Fruit fly (Drosophila melanogaster): ENCODE data around the gene CG42526.

The CG42526 gene

dm6 chr3L:9476829-9477228 lies 41.6 kb upstream of the CG42526 start, which contains the start of the genes Uch-L5 and Jarid2 (continued):
- no peak for TF ChIP-seq CG8290 (GFP tag; optimal IDR thresholded peaks at IDR 0.05)
- no peak for TF ChIP-seq CG8290 (tag; optimal IDR thresholded peaks at IDR 0.05)
- no peak for TF ChIP-seq CG5180 (GFP tag; optimal IDR thresholded peaks at IDR 0.05)
- 0 out of 2 replicates have a peak, but pooled peaks have one; percentile 41 for TF ChIP-seq chm (GFP tag; IDR thresholded peaks at IDR 0.05)
- TF ChIP-seq CG15269 (tag; optimal IDR thresholded peaks at IDR 0.05), result no peak
- TF ChIP-seq E2f2 (GFP tag; IDR thresholded peaks at IDR 0.05), result peak; percentile 60
- TF ChIP-seq da (GFP tag; optimal IDR thresholded peaks at IDR 0.05), result peak; percentile 37
- TF ChIP-seq Hr51 (GFP tag; optimal IDR thresholded peaks at IDR 0.05), result peak in 1 of 2 experiments; percentile 30
- TF ChIP-seq CG10321 (GFP tag; IDR thresholded peaks at IDR 0.05), result no peak
- TF ChIP-seq stc (GFP tag; IDR thresholded peaks at IDR 0.05), result no peak
- TF ChIP-seq CG13424 (tag; optimal IDR thresholded peaks at IDR 0.05), result peak; percentile 36
- TF ChIP-seq dpn (GFP tag; optimal IDR thresholded peaks at IDR 0.05), result peak; percentile 33 to 57
- TF ChIP-seq CG3065 (GFP tag; optimal IDR thresholded peaks at IDR 0.05), result no peak
- no peak for TF ChIP-seq CG14860 (GFP tag; IDR thresholded peaks at IDR 0.05; ENCODE audit: partially characterized antibody)
- TF ChIP-seq CG33213 (GFP tag; optimal IDR thresholded peaks at IDR 0.05), result no peak
- TF ChIP-seq wek (GFP tag; optimal IDR thresholded peaks at IDR 0.05), result peak; percentile 49
- TF ChIP-seq slbo (GFP tag; IDR thresholded peaks at IDR 0.05), result peak; percentile 68
- TF ChIP-seq CG13624 (GFP tag; optimal IDR thresholded peaks at IDR 0.05), result peak; percentile 65
- TF ChIP-seq onecut (GFP tag; IDR thresholded peaks at IDR 0.05), result peak; percentile 31
- no peak for TF ChIP-seq h (optimal IDR thresholded peaks at IDR 0.05)
- peak; percentile 62 for TF ChIP-seq Sry-δ (GFP tag; optimal IDR thresholded peaks at IDR 0.05)
- peak; percentile 75 for TF ChIP-seq CG17186 (GFP tag; optimal IDR thresholded peaks at IDR 0.05)
- TF ChIP-seq CG2875 (GFP tag; optimal IDR thresholded peaks at IDR 0.05), result peak; percentile 2
- peak; percentile 60 for TF ChIP-seq Adf1 (GFP tag; IDR thresholded peaks at IDR 0.05)
- TF ChIP-seq CG7357 (GFP tag; IDR thresholded peaks at IDR 0.05), result no peak
- TF ChIP-seq tup (GFP tag; optimal IDR thresholded peaks at IDR 0.05), result no peak
- TF ChIP-seq Dek (tag; optimal IDR thresholded peaks at IDR 0.05), result no peak
- peak; percentile 57 for TF ChIP-seq nmo (GFP tag; optimal IDR thresholded peaks at IDR 0.05)
- TF ChIP-seq CG4820 (GFP tag; optimal IDR thresholded peaks at IDR 0.05), result peak; percentile 19
- peak; percentile 49 for TF ChIP-seq ewg (GFP tag; optimal IDR thresholded peaks at IDR 0.05)
- TF ChIP-seq pita (GFP tag; optimal IDR thresholded peaks at IDR 0.05), result no peak
- TF ChIP-seq caup (GFP tag; optimal IDR thresholded peaks at IDR 0.05; ENCODE audit: severe bottlenecking), result peak; percentile 37
- TF ChIP-seq H15 (GFP tag; IDR thresholded peaks at IDR 0.05), result 0 out of 3 replicates have a peak, but pooled peaks have one; percentile 40
- peak; percentile 57 for TF ChIP-seq pnt (GFP tag; optimal IDR thresholded peaks at IDR 0.05)
- peak; percentile 96 for TF ChIP-seq MESR4 (GFP tag; optimal IDR thresholded peaks at IDR 0.05)
- no peak for TF ChIP-seq CG8281 (tag; optimal IDR thresholded peaks at IDR 0.05)
- peak; percentile 72 for TF ChIP-seq CG17829 (tag; optimal IDR thresholded peaks at IDR 0.05)
- 0 out of 2 replicates have a peak, but pooled peaks have one; percentile 32 for TF ChIP-seq ato (GFP tag; IDR thresholded peaks at IDR 0.05; ENCODE audit: partially characterized antibody)
- TF ChIP-seq CG10654 (GFP tag; optimal IDR thresholded peaks at IDR 0.05), result peak; percentile 57
- peak; percentile 100 for TF ChIP-seq phol (tag; optimal IDR thresholded peaks at IDR 0.05)
- peak; percentile 51 for TF ChIP-seq pho (GFP tag; optimal IDR thresholded peaks at IDR 0.05)
- peak; percentile 36 for TF ChIP-seq HHEX (GFP tag; optimal IDR thresholded peaks at IDR 0.05)
- TF ChIP-seq CG12744 (GFP tag; optimal IDR thresholded peaks at IDR 0.05), result peak; percentile 11
- TF ChIP-seq NC2α (GFP tag; optimal IDR thresholded peaks at IDR 0.05), result no peak
- 0 out of 4 replicates have a peak, but pooled peaks have one; percentile 7 for TF ChIP-seq chinmo (GFP tag; IDR thresholded peaks at IDR 0.05; ENCODE audit: partially characterized antibody)
- peak; percentile 58 for TF ChIP-seq CrebB (tag; optimal IDR thresholded peaks at IDR 0.05)
- peak; percentile 45 for TF ChIP-seq CG6765 (GFP tag; optimal IDR thresholded peaks at IDR 0.05)
- peak; percentile 72 for TF ChIP-seq CG7987 (GFP tag; optimal IDR thresholded peaks at IDR 0.05)
- TF ChIP-seq cas (GFP tag; IDR thresholded peaks at IDR 0.05), result no peak
- TF ChIP-seq CG12299 (tag; optimal IDR thresholded peaks at IDR 0.05), result no peak
- TF ChIP-seq Ets65A (GFP tag), result peak; percentile 95
